Fruit fly (Drosophila melanogaster) whole organism, embryonic: ENCODE measurements around the gene ea.

Experiments used
- ATbp ChIP-seq: fragments of 200-800 bp; sonication (Bioruptor generic); optimal IDR thresholded peaks from 2 replicates; lab custom pipeline; 2017; ENCODE audit warnings: missing biosample characterization, mild to moderate bottlenecking, missing genetic modification characterization, missing genetic modification reagents
- Awh ChIP-seq: fragments of 200-800 bp; sonication (Bioruptor generic); IDR thresholded peaks from 2 replicates; pipeline ENCODE4, ENCODE4 v1.3.6; 2022; ENCODE audit warnings: missing biosample characterization, missing genetic modification characterization
- Bgb ChIP-seq: fragments of 200-800 bp; sonication (Bioruptor generic); IDR thresholded peaks from 2 replicates; pipeline ENCODE4 v1.3.6; 2022; ENCODE audit warnings: missing biosample characterization, missing genetic modification characterization; ENCODE audit not compliant: partially characterized antibody
- CG11696 ChIP-seq: fragments of 200-800 bp; sonication (Bioruptor generic); IDR thresholded peaks from 2 replicates; pipeline ENCODE4 v1.3.6; 2022; ENCODE audit warnings: missing biosample characterization, missing genetic modification characterization
- CG12299 ChIP-seq: fragments of 200-800 bp; sonication (Bioruptor generic); optimal IDR thresholded peaks from 2 replicates; lab custom pipeline; 2018; ENCODE audit warnings: missing biosample characterization, mild to moderate bottlenecking, missing genetic modification characterization
- CG12391 ChIP-seq: fragments of 200-800 bp; sonication (Bioruptor generic); optimal IDR thresholded peaks from 3 replicates; lab custom pipeline; 2018; ENCODE audit warnings: missing biosample characterization, mild to moderate bottlenecking, missing genetic modification characterization, moderate library complexity
- CG13287 ChIP-seq: fragments of 200-800 bp; sonication (Bioruptor generic); IDR thresholded peaks from 2 replicates; pipeline ENCODE4 v1.3.6; 2022; ENCODE audit warnings: missing biosample characterization, missing genetic modification characterization; ENCODE audit not compliant: partially characterized antibody
- CG14050 ChIP-seq: fragments of 200-800 bp; sonication (Bioruptor generic); IDR thresholded peaks from 3 replicates; pipeline ENCODE4 v1.3.6; 2022; ENCODE audit warnings: missing biosample characterization, missing genetic modification characterization
- CG14667 ChIP-seq: fragments of 200-800 bp; sonication (Bioruptor generic); IDR thresholded peaks from 2 replicates; pipeline ENCODE4 v1.3.6; 2022; ENCODE audit warnings: missing biosample characterization, missing genetic modification characterization
- CG16813 ChIP-seq: fragments of 200-800 bp; sonication (Bioruptor generic); IDR thresholded peaks from 3 replicates; pipeline ENCODE4 v1.3.6; 2022; ENCODE audit warnings: missing biosample characterization, missing genetic modification characterization; ENCODE audit not compliant: partially characterized antibody
- CG17568 ChIP-seq: fragments of 200-800 bp; sonication (Bioruptor generic); optimal IDR thresholded peaks from 2 replicates; lab custom pipeline; 2018; ENCODE audit warnings: missing biosample characterization, mild to moderate bottlenecking, missing genetic modification characterization, moderate library complexity
- CG1792 ChIP-seq: fragments of 200-800 bp; sonication (Bioruptor generic); optimal IDR thresholded peaks from 2 replicates; lab custom pipeline; 2016; ENCODE audit warnings: missing biosample characterization, missing genetic modification characterization
- CG2875 ChIP-seq: fragments of 200-800 bp; sonication (Bioruptor generic); optimal IDR thresholded peaks from 2 replicates; lab custom pipeline; 2017; ENCODE audit warnings: missing biosample characterization, mild to moderate bottlenecking, missing genetic modification characterization, missing genetic modification reagents
- CG30020 ChIP-seq: fragments of 200-800 bp; optimal IDR thresholded peaks from 2 replicates; lab custom pipeline; 2019; ENCODE audit warnings: missing biosample characterization, mild to moderate bottlenecking, missing genetic modification characterization, moderate library complexity
- CG31365 ChIP-seq: fragments of 200-800 bp; sonication (Bioruptor generic); optimal IDR thresholded peaks from 2 replicates; lab custom pipeline; 2018; ENCODE audit warnings: missing biosample characterization, mild to moderate bottlenecking, missing genetic modification characterization
- CG33213 ChIP-seq: fragments of 200-800 bp; sonication (Bioruptor generic); optimal IDR thresholded peaks from 3 replicates; lab custom pipeline; 2016; ENCODE audit warnings: missing biosample characterization, missing genetic modification characterization
- CG33557 ChIP-seq: fragments of 200-800 bp; sonication (Bioruptor generic); optimal IDR thresholded peaks from 2 replicates; lab custom pipeline; 2019; ENCODE audit warnings: missing biosample characterization, mild to moderate bottlenecking, missing genetic modification characterization, moderate library complexity
- CG3995 ChIP-seq: fragments of 200-800 bp; sonication (Bioruptor generic); optimal IDR thresholded peaks from 3 replicates; lab custom pipeline; 2016; ENCODE audit warnings: missing biosample characterization, missing genetic modification characterization
- CG42726 ChIP-seq: fragments of 200-800 bp; sonication (Bioruptor generic); IDR thresholded peaks from 2 replicates; pipeline ENCODE4 v1.3.6; 2022; ENCODE audit warnings: missing biosample characterization, missing genetic modification characterization; ENCODE audit not compliant: partially characterized antibody
- CG6683 ChIP-seq: fragments of 200-800 bp; sonication (Bioruptor generic); optimal IDR thresholded peaks from 2 replicates; lab custom pipeline; 2017; ENCODE audit warnings: missing biosample characterization, mild to moderate bottlenecking, missing genetic modification characterization, missing genetic modification reagents
- CG7839 ChIP-seq: fragments of 200-800 bp; sonication (Bioruptor generic); optimal IDR thresholded peaks from 3 replicates; lab custom pipeline; 2018; ENCODE audit warnings: missing biosample characterization, mild to moderate bottlenecking, missing genetic modification characterization, moderate library complexity
- CG7963 ChIP-seq: fragments of 200-800 bp; sonication (Bioruptor generic); IDR thresholded peaks from 3 replicates; pipeline ENCODE4 v1.3.6; 2022; ENCODE audit warnings: missing biosample characterization, missing genetic modification characterization; ENCODE audit not compliant: partially characterized antibody
- CG8089 ChIP-seq: fragments of 200-800 bp; sonication (Bioruptor generic); optimal IDR thresholded peaks from 3 replicates; lab custom pipeline; 2016; ENCODE audit warnings: missing biosample characterization, missing genetic modification characterization
- CG9817 ChIP-seq: fragments of 200-800 bp; sonication (Bioruptor generic); optimal IDR thresholded peaks from 2 replicates; lab custom pipeline; 2018; ENCODE audit warnings: missing biosample characterization, mild to moderate bottlenecking, missing genetic modification characterization, moderate library complexity
- Dref ChIP-seq: fragments of 200-800 bp; sonication (Bioruptor generic); IDR thresholded peaks from 2 replicates; pipeline ENCODE4 v1.3.6; 2022; ENCODE audit warnings: missing biosample characterization, missing genetic modification characterization
- HLH54F ChIP-seq: fragments of 200-800 bp; sonication (Bioruptor generic); optimal IDR thresholded peaks from 3 replicates; lab custom pipeline; 2016; ENCODE audit warnings: missing biosample characterization, missing genetic modification characterization
- Hmr ChIP-seq: fragments of 200-800 bp; sonication (Bioruptor generic); optimal IDR thresholded peaks from 3 replicates; lab custom pipeline; 2017; ENCODE audit warnings: mild to moderate bottlenecking, missing biosample characterization, missing genetic modification reagents, missing genetic modification characterization
- Hr39 ChIP-seq: fragments of >200 bp; optimal IDR thresholded peaks from 2 replicates; lab custom pipeline; 2017
- Kr ChIP-seq: fragments of 200-800 bp; sonication (Bioruptor generic); optimal IDR thresholded peaks from 2 replicates; lab custom pipeline; 2017; ENCODE audit warnings: missing biosample characterization, mild to moderate bottlenecking, missing genetic modification characterization
- MBD-R2 ChIP-seq: fragments of 200-800 bp; sonication (Bioruptor generic); IDR thresholded peaks from 2 replicates; pipeline ENCODE4 v1.3.6; 2022; ENCODE audit warnings: missing biosample characterization, missing genetic modification characterization
- ash1 ChIP-seq: fragments of 200-800 bp; sonication (Bioruptor generic); optimal IDR thresholded peaks from 2 replicates; lab custom pipeline; 2018; ENCODE audit warnings: missing biosample characterization, mild to moderate bottlenecking, missing genetic modification characterization
- btn ChIP-seq: fragments of 200-800 bp; sonication (Bioruptor generic); optimal IDR thresholded peaks from 2 replicates; lab custom pipeline; 2016; ENCODE audit warnings: missing biosample characterization, missing genetic modification characterization
- chm ChIP-seq: fragments of 200-800 bp; sonication (Bioruptor generic); IDR thresholded peaks from 2 replicates; pipeline ENCODE4 v1.3.6; 2022; ENCODE audit warnings: missing biosample characterization, missing genetic modification characterization
- crol ChIP-seq: fragments of 200-800 bp; sonication (Bioruptor generic); IDR thresholded peaks from 2 replicates; pipeline ENCODE4 v1.3.6; 2022; ENCODE audit warnings: missing biosample characterization, missing genetic modification characterization
- cwo ChIP-seq: fragments of 200-800 bp; sonication (Bioruptor generic); optimal IDR thresholded peaks from 3 replicates; lab custom pipeline; 2017; ENCODE audit warnings: missing biosample characterization, missing genetic modification characterization, mild to moderate bottlenecking, moderate library complexity, missing genetic modification reagents
- lab ChIP-seq: fragments of 200-800 bp; sonication (Bioruptor generic); optimal IDR thresholded peaks from 3 replicates; lab custom pipeline; 2017; ENCODE audit warnings: missing biosample characterization, missing genetic modification characterization, mild to moderate bottlenecking, moderate library complexity, missing genetic modification reagents
- maf-S ChIP-seq: fragments of 200-800 bp; sonication (Bioruptor generic); optimal IDR thresholded peaks from 2 replicates; lab custom pipeline; 2016; ENCODE audit warnings: missing biosample characterization, missing genetic modification characterization
- mirr ChIP-seq: fragments of 200-800 bp; sonication (Bioruptor generic); optimal IDR thresholded peaks from 3 replicates; lab custom pipeline; 2018; ENCODE audit warnings: missing biosample characterization, mild to moderate bottlenecking, missing genetic modification characterization
- mld ChIP-seq: fragments of 200-800 bp; sonication (Bioruptor generic); IDR thresholded peaks from 3 replicates; pipeline ENCODE4 v1.3.6; 2022; ENCODE audit warnings: missing biosample characterization, missing genetic modification characterization; ENCODE audit not compliant: partially characterized antibody
- org-1 ChIP-seq: fragments of 200-800 bp; sonication (Bioruptor generic); optimal IDR thresholded peaks from 2 replicates; lab custom pipeline; 2017; ENCODE audit warnings: missing biosample characterization, missing genetic modification characterization
- repo ChIP-seq: fragments of 200-800 bp; sonication (Bioruptor generic); optimal IDR thresholded peaks from 2 replicates; lab custom pipeline; 2016; ENCODE audit warnings: missing biosample characterization, missing genetic modification characterization
- sim ChIP-seq: fragments of 200-800 bp; sonication (Bioruptor generic); IDR thresholded peaks from 2 replicates; pipeline ENCODE4 v1.3.6; 2022; ENCODE audit warnings: missing biosample characterization, missing genetic modification characterization
- stwl ChIP-seq: fragments of 200-800 bp; sonication (Bioruptor generic); optimal IDR thresholded peaks from 3 replicates; lab custom pipeline; 2018; ENCODE audit warnings: missing biosample characterization, mild to moderate bottlenecking, missing genetic modification characterization, moderate library complexity
- trh ChIP-seq: fragments of 200-800 bp; sonication (Bioruptor generic); optimal IDR thresholded peaks from 2 replicates; lab custom pipeline; 2016; ENCODE audit warnings: missing biosample characterization, missing genetic modification characterization
- tx ChIP-seq: fragments of 200-800 bp; sonication (Bioruptor generic); optimal IDR thresholded peaks from 2 replicates; lab custom pipeline; 2016; ENCODE audit warnings: missing biosample characterization, missing genetic modification characterization
- unc-4 ChIP-seq: fragments of 200-800 bp; sonication (Bioruptor generic); IDR thresholded peaks from 2 replicates; pipeline ENCODE4 v1.3.6; 2022; ENCODE audit warnings: missing biosample characterization, missing genetic modification characterization; ENCODE audit not compliant: partially characterized antibody
- yki ChIP-seq: fragments of >200 bp; optimal IDR thresholded peaks from 3 replicates; lab custom pipeline; 2018
- zf30C ChIP-seq: fragments of 200-800 bp; sonication (Bioruptor generic); optimal IDR thresholded peaks from 3 replicates; lab custom pipeline; 2018; ENCODE audit warnings: missing biosample characterization, mild to moderate bottlenecking, missing genetic modification characterization

ea gene

dm6 chr3R:15356645-15357431 lies 28.3 kb downstream of the ea start, which contains the start of the genes Atg4b and Hibch (continued):
- TF ChIP-seq CG12391 (tag; lab: Kevin White, UChicago) (peak; percentile 90), ash1 (GFP tag; lab: Kevin White, UChicago) (no peak), CG8089 (GFP tag; lab: Kevin White, UChicago) (no peak), CG6683 (GFP tag; lab: Kevin White, UChicago) (peak; percentile 68), btn (GFP tag; lab: Kevin White, UChicago) (no peak), HLH54F (GFP tag; lab: Kevin White, UChicago) (peak; percentile 40), MBD-R2 (GFP tag; lab: Robert Waterston, UW) (peak; percentile 87), CG9817 (peak; percentile 90), CG14050 (GFP tag; lab: Robert Waterston, UW) (peak; percentile 63; the same call in 2 of the 3 replicates), repo (GFP tag; lab: Kevin White, UChicago) (no peak), Awh (0 out of 2 replicates have a peak, but pooled peaks have one; percentile 47), Hmr (GFP tag; lab: Kevin White, UChicago) (no peak), CG2875 (no peak), maf-S (GFP tag; lab: Kevin White, UChicago) (no peak), CG14667 (peak; percentile 75), lab (no peak), Bgb (GFP tag; lab: Robert Waterston, UW) (no peak), CG7839 (tag; lab: Kevin White, UChicago) (peak; percentile 89), chm (GFP tag; lab: Robert Waterston, UW) (0 out of 2 replicates have a peak, but pooled peaks have one; percentile 42), ATbp (peak; percentile 59), zf30C (GFP tag; lab: Kevin White, UChicago) (no peak), Hr39 (lab: Kevin White, UChicago) (no peak), CG42726 (peak; percentile 64), Dref (GFP tag; lab: Robert Waterston, UW) (peak; percentile 36; the same call in 1 of the 2 replicates), CG12299 (tag; lab: Kevin White, UChicago) (peak; percentile 79), unc-4 (GFP tag; lab: Robert Waterston, UW) (no peak), CG13287 (peak; percentile 14; the same call in 1 of the 2 replicates), mld (GFP tag; lab: Robert Waterston, UW) (no peak), yki (lab: Kevin White, UChicago) (no peak), Kr (GFP tag; lab: Kevin White, UChicago) (no peak), crol (GFP tag; lab: Robert Waterston, UW) (no peak), CG31365 (tag; lab: Kevin White, UChicago) (no peak), CG30020 (tag; lab: Kevin White, UChicago) (peak; percentile 79), CG33557 (peak; percentile 84), CG17568 (no peak), CG3995 (GFP tag; lab: Kevin White, UChicago) (peak; percentile 57), trh (GFP tag; lab: Kevin White, UChicago) (peak; percentile 45), org-1 (GFP tag; lab: Kevin White, UChicago) (peak; percentile 64), tx (peak; percentile 23), CG7963 (GFP tag; lab: Robert Waterston, UW) (no peak), sim (GFP tag; lab: Robert Waterston, UW) (no peak), CG33213 (GFP tag; lab: Kevin White, UChicago) (no peak), CG1792 (GFP tag; lab: Kevin White, UChicago) (no peak), mirr (GFP tag; lab: Kevin White, UChicago) (peak; percentile 46), cwo (GFP tag; lab: Kevin White, UChicago) (peak; percentile 79), stwl (tag; lab: Kevin White, UChicago) (peak; percentile 51), CG16813 (no peak), CG11696 (GFP tag; lab: Robert Waterston, UW) (peak; percentile 48; the same call in 1 of the 2 replicates)
